Fruit fly (Drosophila melanogaster) whole organism, embryonic: ENCODE results near the gene CG13386.
A peak's percentile ranks its signal among the peaks of the same experiment; 100 is the strongest.

Experiments used
- Ada2b ChIP-seq: fragments of 200-800 bp; sonication (Bioruptor generic); IDR thresholded peaks from 2 replicates; pipeline ENCODE4 v1.3.6; 2022; ENCODE audit warnings: missing biosample characterization, missing genetic modification characterization
- CG12071 ChIP-seq: fragments of 200-800 bp; sonication (Bioruptor generic); optimal IDR thresholded peaks from 3 replicates; lab custom pipeline; 2018; ENCODE audit warnings: missing biosample characterization, mild to moderate bottlenecking, missing genetic modification characterization
- CG1603 ChIP-seq: fragments of 200-800 bp; sonication (Bioruptor generic); optimal IDR thresholded peaks from 2 replicates; lab custom pipeline; 2019; ENCODE audit warnings: missing biosample characterization, mild to moderate bottlenecking, missing genetic modification characterization, moderate library complexity
- CG16779 ChIP-seq: fragments of 200-800 bp; sonication (Bioruptor generic); IDR thresholded peaks from 2 replicates; pipeline ENCODE4 v1.3.6; 2022; ENCODE audit warnings: missing biosample characterization, missing genetic modification characterization
- CG1792 ChIP-seq: fragments of 200-800 bp; sonication (Bioruptor generic); optimal IDR thresholded peaks from 2 replicates; lab custom pipeline; 2016; ENCODE audit warnings: missing biosample characterization, missing genetic modification characterization
- CG18619 ChIP-seq: fragments of 200-800 bp; sonication (Bioruptor generic); optimal IDR thresholded peaks from 3 replicates; lab custom pipeline; 2017; ENCODE audit warnings: missing biosample characterization, mild to moderate bottlenecking, missing genetic modification characterization
- CG2129 ChIP-seq: fragments of 200-800 bp; sonication (Bioruptor generic); IDR thresholded peaks from 2 replicates; pipeline ENCODE4 v1.3.6; 2022; ENCODE audit warnings: missing biosample characterization, missing genetic modification characterization; ENCODE audit not compliant: partially characterized antibody
- CG2202 ChIP-seq: fragments of 200-800 bp; sonication (Bioruptor generic); optimal IDR thresholded peaks from 2 replicates; lab custom pipeline; 2018; ENCODE audit warnings: missing biosample characterization, mild to moderate bottlenecking, missing genetic modification characterization
- CG4730 ChIP-seq: fragments of 200-800 bp; sonication (Bioruptor generic); IDR thresholded peaks from 2 replicates; pipeline ENCODE4 v1.3.6; 2022; ENCODE audit warnings: missing biosample characterization, missing genetic modification characterization
- CG5180 ChIP-seq: fragments of 200-800 bp; sonication (Bioruptor generic); optimal IDR thresholded peaks from 3 replicates; lab custom pipeline; 2017; ENCODE audit warnings: missing biosample characterization, missing genetic modification characterization, mild to moderate bottlenecking, moderate library complexity, missing genetic modification reagents
- CG5953 ChIP-seq: fragments of 200-800 bp; sonication (Bioruptor generic); IDR thresholded peaks from 2 replicates; pipeline ENCODE4 v1.3.6; 2022; ENCODE audit warnings: missing biosample characterization, missing genetic modification characterization
- CG6175 ChIP-seq: fragments of 200-800 bp; sonication (Bioruptor generic); IDR thresholded peaks from 3 replicates; pipeline ENCODE4 v1.3.6; 2022; ENCODE audit warnings: missing biosample characterization, missing genetic modification characterization
- CG7556 ChIP-seq: fragments of 200-800 bp; sonication (Bioruptor generic); optimal IDR thresholded peaks from 2 replicates; lab custom pipeline; 2017; ENCODE audit warnings: missing biosample characterization, mild to moderate bottlenecking, missing genetic modification characterization
- CG9609 ChIP-seq: fragments of 200-800 bp; sonication (Bioruptor generic); optimal IDR thresholded peaks from 3 replicates; lab custom pipeline; 2016; ENCODE audit warnings: missing biosample characterization, missing genetic modification characterization
- Dbx ChIP-seq: fragments of 200-800 bp; sonication (Bioruptor generic); IDR thresholded peaks from 3 replicates; pipeline ENCODE4 v1.3.6; 2022; ENCODE audit warnings: missing biosample characterization, missing genetic modification characterization
- Dip2 ChIP-seq: fragments of 200-800 bp; sonication (Bioruptor generic); IDR thresholded peaks from 2 replicates; pipeline ENCODE4 v1.3.6; 2022; ENCODE audit warnings: missing biosample characterization, missing genetic modification characterization
- Dll ChIP-seq: fragments of 200-800 bp; sonication (Bioruptor generic); IDR thresholded peaks from 4 replicates; pipeline ENCODE4 v1.3.6; 2022; ENCODE audit warnings: missing biosample characterization, missing genetic modification characterization; ENCODE audit not compliant: partially characterized antibody
- Drgx ChIP-seq: fragments of 200-800 bp; sonication (Bioruptor generic); IDR thresholded peaks from 2 replicates; pipeline ENCODE4 v1.3.6; 2022; ENCODE audit warnings: missing biosample characterization, missing genetic modification characterization
- E2f1 ChIP-seq: fragments of 200-800 bp; sonication (Bioruptor generic); IDR thresholded peaks from 2 replicates; pipeline ENCODE4 v1.3.6; 2022; ENCODE audit warnings: missing biosample characterization, missing genetic modification characterization
- Elba2 ChIP-seq: fragments of 200-800 bp; sonication (Bioruptor generic); optimal IDR thresholded peaks from 3 replicates; lab custom pipeline; 2016; ENCODE audit warnings: missing biosample characterization, missing genetic modification characterization
- H15 ChIP-seq: fragments of 200-800 bp; sonication (Bioruptor generic); IDR thresholded peaks from 3 replicates; pipeline ENCODE4 v1.3.6; 2022; ENCODE audit warnings: missing biosample characterization, missing genetic modification characterization
- Hmr ChIP-seq: fragments of 200-800 bp; sonication (Bioruptor generic); optimal IDR thresholded peaks from 3 replicates; lab custom pipeline; 2017; ENCODE audit warnings: mild to moderate bottlenecking, missing biosample characterization, missing genetic modification reagents, missing genetic modification characterization
- Hr78 ChIP-seq, 2 experiments: fragments of 200-800 bp in 1 of 2; fragments of >200 bp in 1 of 2; sonication (Bioruptor generic) in 1 of 2; optimal IDR thresholded peaks; 2 replicates each; lab custom pipeline; 2017 to 2019; ENCODE audit warnings: missing biosample characterization in 2 of 2, missing genetic modification characterization in 2 of 2, mild to moderate bottlenecking in 1 of 2, moderate library complexity in 1 of 2
- MTF-1 ChIP-seq: fragments of 200-800 bp; sonication (Bioruptor generic); optimal IDR thresholded peaks from 2 replicates; lab custom pipeline; 2018; ENCODE audit warnings: missing biosample characterization, mild to moderate bottlenecking, missing genetic modification characterization, borderline replicate concordance
- Max ChIP-seq: fragments of 200-800 bp; sonication (Bioruptor generic); optimal IDR thresholded peaks from 2 replicates; lab custom pipeline; 2016; ENCODE audit warnings: missing biosample characterization, mild to moderate bottlenecking, missing genetic modification characterization
- Meics ChIP-seq: fragments of 200-800 bp; sonication (Bioruptor generic); optimal IDR thresholded peaks from 2 replicates; lab custom pipeline; 2017; ENCODE audit warnings: missing biosample characterization, mild to moderate bottlenecking, missing genetic modification characterization
- Oaz ChIP-seq: fragments of 200-800 bp; sonication (Bioruptor generic); IDR thresholded peaks from 2 replicates; pipeline ENCODE4 v1.3.6; 2022; ENCODE audit warnings: missing biosample characterization, missing genetic modification characterization
- Pdp1 ChIP-seq, 2 experiments: fragments of 200-800 bp; sonication (Bioruptor generic); optimal IDR thresholded peaks; 3 replicates each; lab custom pipeline; 2016; ENCODE audit warnings: missing biosample characterization in 2 of 2, missing genetic modification characterization in 2 of 2, mild to moderate bottlenecking in 1 of 2, moderate library complexity in 1 of 2
- Poxn ChIP-seq: fragments of 200-800 bp; sonication (Bioruptor generic); IDR thresholded peaks from 2 replicates; pipeline ENCODE4 v1.3.6; 2022; ENCODE audit warnings: missing biosample characterization, missing genetic modification characterization
- Six4 ChIP-seq: fragments of 200-800 bp; sonication (Bioruptor generic); optimal IDR thresholded peaks from 2 replicates; lab custom pipeline; 2016; ENCODE audit warnings: missing biosample characterization, missing genetic modification characterization
- Sry-δ ChIP-seq: fragments of 200-800 bp; sonication (Bioruptor generic); optimal IDR thresholded peaks from 2 replicates; lab custom pipeline; 2016; ENCODE audit warnings: missing biosample characterization, missing genetic modification characterization
- Usf ChIP-seq: fragments of 200-800 bp; sonication (Bioruptor generic); optimal IDR thresholded peaks from 2 replicates; lab custom pipeline; 2017; ENCODE audit warnings: missing genotype, missing biosample characterization, missing genetic modification characterization
- croc ChIP-seq: fragments of 200-800 bp; sonication (Bioruptor generic); conservative IDR thresholded peaks from 3 replicates; pipeline ENCODE4 v1.3.6; 2022; ENCODE audit warnings: missing biosample characterization, missing genetic modification characterization
- dati ChIP-seq: fragments of 200-800 bp; sonication (Bioruptor generic); IDR thresholded peaks from 2 replicates; pipeline ENCODE4 v1.3.6; 2022; ENCODE audit warnings: missing biosample characterization, missing genetic modification characterization
- fru ChIP-seq: fragments of >200 bp; optimal IDR thresholded peaks from 2 replicates; lab custom pipeline; 2017
- gem ChIP-seq: fragments of 200-800 bp; sonication (Bioruptor generic); optimal IDR thresholded peaks from 2 replicates; lab custom pipeline; 2019; ENCODE audit warnings: missing biosample characterization, mild to moderate bottlenecking, missing genetic modification characterization, moderate library complexity
- gsb-n ChIP-seq: fragments of 200-800 bp; sonication (Bioruptor generic); optimal IDR thresholded peaks from 3 replicates; lab custom pipeline; 2018; ENCODE audit warnings: missing biosample characterization, mild to moderate bottlenecking, missing genetic modification characterization
- hbn ChIP-seq: fragments of 200-800 bp; sonication (Bioruptor generic); IDR thresholded peaks from 2 replicates; pipeline ENCODE4 v1.3.6; 2022; ENCODE audit warnings: missing biosample characterization, missing genetic modification characterization; ENCODE audit not compliant: partially characterized antibody
- hkb ChIP-seq, 2 experiments: fragments of 200-800 bp in 1 of 2; fragments of >200 bp in 1 of 2; sonication (Bioruptor generic) in 1 of 2; IDR thresholded peaks in 1 of 2; optimal IDR thresholded peaks in 1 of 2; 2 replicates each; pipeline versions ENCODE4 v1.3.6 to Lab custom; 2017 to 2022; ENCODE audit warnings: missing biosample characterization in 1 of 2, missing genetic modification characterization in 1 of 2
- ind ChIP-seq: fragments of 200-800 bp; sonication (Bioruptor generic); optimal IDR thresholded peaks from 3 replicates; lab custom pipeline; 2016; ENCODE audit warnings: missing biosample characterization, missing genetic modification characterization
- jumu ChIP-seq: fragments of 200-800 bp; sonication (Bioruptor generic); optimal IDR thresholded peaks from 3 replicates; lab custom pipeline; 2016; ENCODE audit warnings: missing biosample characterization, missing genetic modification characterization
- lola ChIP-seq, 3 experiments: fragments of >200 bp in 2 of 3; fragments of 200-800 bp in 1 of 3; sonication (Bioruptor generic) in 1 of 3; optimal IDR thresholded peaks; 2 replicates each; lab custom pipeline; 2017 to 2019; ENCODE audit warnings: missing biosample characterization in 3 of 3, missing genetic modification characterization in 3 of 3, mild to moderate bottlenecking in 1 of 3, moderate library complexity in 1 of 3
- mam ChIP-seq: fragments of 200-800 bp; sonication (Bioruptor generic); optimal IDR thresholded peaks from 3 replicates; lab custom pipeline; 2016; ENCODE audit warnings: missing biosample characterization, missing genetic modification characterization
- odd ChIP-seq: fragments of 200-800 bp; sonication (Bioruptor generic); optimal IDR thresholded peaks from 2 replicates; lab custom pipeline; 2017; ENCODE audit warnings: missing biosample characterization, mild to moderate bottlenecking, missing genetic modification characterization
- org-1 ChIP-seq: fragments of 200-800 bp; sonication (Bioruptor generic); optimal IDR thresholded peaks from 2 replicates; lab custom pipeline; 2017; ENCODE audit warnings: missing biosample characterization, missing genetic modification characterization
- pfk ChIP-seq: fragments of 200-800 bp; sonication (Bioruptor generic); optimal IDR thresholded peaks from 2 replicates; lab custom pipeline; 2018; ENCODE audit warnings: missing biosample characterization, mild to moderate bottlenecking, missing genetic modification characterization, moderate library complexity
- rib ChIP-seq: fragments of 200-800 bp; sonication (Bioruptor generic); IDR thresholded peaks from 2 replicates; pipeline ENCODE4 v1.3.6; 2022; ENCODE audit warnings: missing biosample characterization, missing genetic modification characterization
- slp2 ChIP-seq: fragments of 200-800 bp; sonication (Bioruptor generic); optimal IDR thresholded peaks from 2 replicates; lab custom pipeline; 2016; ENCODE audit warnings: missing biosample characterization, missing genetic modification characterization
- tio ChIP-seq: fragments of 200-800 bp; sonication (Bioruptor generic); optimal IDR thresholded peaks from 2 replicates; lab custom pipeline; 2017; ENCODE audit warnings: missing biosample characterization, missing genetic modification characterization, inconsistent platforms
- vfl ChIP-seq: fragments of 200-800 bp; sonication (Bioruptor generic); optimal IDR thresholded peaks from 2 replicates; lab custom pipeline; 2016; ENCODE audit warnings: missing biosample characterization, missing genetic modification characterization
- zen2 ChIP-seq: fragments of 200-800 bp; sonication (Bioruptor generic); IDR thresholded peaks from 3 replicates; pipeline ENCODE4 v1.3.6; 2022; ENCODE audit warnings: missing biosample characterization, missing genetic modification characterization; ENCODE audit not compliant: partially characterized antibody

Gene CG13386

DNA sequence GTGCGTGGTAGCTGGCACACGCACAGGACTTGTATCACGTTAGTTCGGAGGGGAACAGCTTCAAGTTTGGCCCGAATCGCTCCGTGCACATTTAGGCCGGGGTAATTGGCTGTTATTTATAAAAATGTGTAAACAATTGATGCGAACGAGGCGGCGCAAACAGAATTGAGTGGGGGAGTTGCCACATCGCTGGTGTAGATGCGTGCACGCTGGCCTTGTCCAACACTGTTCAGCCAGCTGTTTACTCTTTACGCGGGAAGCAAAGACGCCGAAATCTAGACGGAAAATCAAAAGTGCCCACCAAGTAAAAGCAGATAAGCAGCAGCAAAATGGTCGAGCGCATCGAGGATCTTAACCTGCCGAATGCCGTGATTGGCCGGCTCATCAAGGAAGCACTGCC is 38.4 kb downstream of the CG13386 start, which contains the start of the genes D12 and Chrac-14 (continued):
- no peak for TF ChIP-seq rib (GFP tag; lab: Robert Waterston, UW)
- TF ChIP-seq odd (GFP tag; lab: Kevin White, UChicago): no peak
- TF ChIP-seq slp2: no peak
- no peak for TF ChIP-seq CG18619 (GFP tag; lab: Kevin White, UChicago)
- no peak for TF ChIP-seq gsb-n
- no peak; the same call in 2 of the 3 replicates for TF ChIP-seq Dbx
- TF ChIP-seq CG1792 (GFP tag; lab: Kevin White, UChicago): no peak
- TF ChIP-seq H15 (GFP tag; lab: Robert Waterston, UW): no peak
- no peak for TF ChIP-seq MTF-1 (GFP tag; lab: Kevin White, UChicago)
- TF ChIP-seq Meics (GFP tag; lab: Kevin White, UChicago): no peak
- no peak for TF ChIP-seq pfk (GFP tag; lab: Kevin White, UChicago)
- TF ChIP-seq Poxn (GFP tag; lab: Robert Waterston, UW): no peak
- TF ChIP-seq hbn (GFP tag; lab: Robert Waterston, UW): no peak
- TF ChIP-seq fru (lab: Kevin White, UChicago): no peak
- TF ChIP-seq Sry-δ (GFP tag; lab: Kevin White, UChicago): peak; percentile 22
- no peak for TF ChIP-seq CG4730
- TF ChIP-seq Ada2b (GFP tag; lab: Robert Waterston, UW): no peak
- no peak for TF ChIP-seq CG6175 (GFP tag; lab: Robert Waterston, UW)
- TF ChIP-seq Dip2 (GFP tag; lab: Robert Waterston, UW): no peak
- no peak for TF ChIP-seq CG16779
- TF ChIP-seq CG2129 (GFP tag; lab: Robert Waterston, UW): no peak
- no peak for TF ChIP-seq Max (GFP tag; lab: Kevin White, UChicago)
- TF ChIP-seq CG7556 (GFP tag; lab: Kevin White, UChicago): no peak
- TF ChIP-seq mam (GFP tag; lab: Kevin White, UChicago): peak; percentile 37
- no peak for TF ChIP-seq gem (tag; lab: Kevin White, UChicago)
- peak; percentile 36 for TF ChIP-seq jumu
- no peak for TF ChIP-seq CG5180 (GFP tag; lab: Kevin White, UChicago)
- no peak for TF ChIP-seq CG5953 (GFP tag; lab: Robert Waterston, UW)
- TF ChIP-seq lola (GFP tag; optimal IDR thresholded peaks at IDR 0.05; lab: Kevin White, UChicago): no peak
- TF ChIP-seq CG9609: no peak
- no peak for TF ChIP-seq Usf
- TF ChIP-seq CG2202 (tag; lab: Kevin White, UChicago): no peak
- no peak for TF ChIP-seq dati
- no peak for TF ChIP-seq Hr78 (GFP tag; optimal IDR thresholded peaks at IDR 0.05; lab: Kevin White, UChicago)
- 0 out of 4 replicates have a peak, but pooled peaks have one; percentile 26 for TF ChIP-seq Dll (GFP tag; lab: Robert Waterston, UW)
- TF ChIP-seq Hmr (GFP tag; lab: Kevin White, UChicago): no peak
- TF ChIP-seq vfl (GFP tag; lab: Kevin White, UChicago): no peak
- TF ChIP-seq Oaz: no peak
- peak; percentile 65 for TF ChIP-seq CG1603 (tag; lab: Kevin White, UChicago)
- no peak for TF ChIP-seq croc (GFP tag; lab: Robert Waterston, UW)
- no peak for TF ChIP-seq tio (GFP tag; lab: Kevin White, UChicago)
- no peak for TF ChIP-seq zen2 (GFP tag; lab: Robert Waterston, UW)
- no peak for TF ChIP-seq Pdp1 (GFP tag; optimal IDR thresholded peaks at IDR 0.05; lab: Kevin White, UChicago)
- no peak for TF ChIP-seq CG12071 (GFP tag; lab: Kevin White, UChicago)
- no peak for TF ChIP-seq Elba2 (GFP tag; lab: Kevin White, UChicago)
- TF ChIP-seq org-1 (GFP tag; lab: Kevin White, UChicago): no peak
- no peak for TF ChIP-seq Six4 (GFP tag; lab: Kevin White, UChicago)
- peak; percentile 37; the same call in 1 of the 2 replicates for TF ChIP-seq E2f1 (GFP tag; lab: Robert Waterston, UW)
- peak; percentile 25 for TF ChIP-seq ind
- TF ChIP-seq hkb (optimal IDR thresholded peaks at IDR 0.05; lab: Kevin White, UChicago): no peak
- TF ChIP-seq hkb (GFP tag; IDR thresholded peaks at IDR 0.05; lab: Robert Waterston, UW): no peak
- TF ChIP-seq Drgx: no peak
